Worm (Caenorhabditis elegans): ENCODE data around the gene F38A6.5.

Gene F38A6.5

DNA sequence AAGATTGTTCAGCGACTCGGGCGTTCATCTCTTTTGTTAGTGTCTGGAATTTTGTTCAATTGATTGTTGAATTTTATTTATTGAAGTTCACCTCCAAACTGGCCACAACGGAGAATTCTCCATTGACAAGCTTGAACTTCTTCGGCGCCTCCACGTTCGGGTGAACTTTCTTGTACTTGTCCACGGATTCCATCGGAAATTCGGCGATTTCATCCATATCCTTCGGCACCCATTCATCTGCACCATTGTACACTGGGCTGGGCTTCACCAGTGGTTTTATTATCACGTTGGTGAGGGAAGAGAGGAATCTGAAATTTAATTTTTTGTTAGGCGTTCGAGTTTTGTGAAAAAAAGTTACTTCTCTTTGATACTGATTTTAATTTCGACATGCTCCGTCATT is 46.1 kb downstream of the F38A6.5 start:
- no peak for TF ChIP-seq hmg-11 (tag; optimal IDR thresholded peaks at IDR 0.05)
- TF ChIP-seq ztf-4 (tag; optimal IDR thresholded peaks at IDR 0.05), result no peak
- no peak for TF ChIP-seq fos-1 (tag; optimal IDR thresholded peaks at IDR 0.05)
- TF ChIP-seq nhr-76 (tag; optimal IDR thresholded peaks at IDR 0.05), result no peak
- no peak for TF ChIP-seq unc-39 (tag; optimal IDR thresholded peaks at IDR 0.05)
- no peak for TF ChIP-seq ztf-11 (tag; optimal IDR thresholded peaks at IDR 0.05)

- TF ChIP-seq snpc-4 (tag; optimal IDR thresholded peaks at IDR 0.05) (no peak), ama-1 (optimal IDR thresholded peaks at IDR 0.05) (no peak), daf-12 (tag; optimal IDR thresholded peaks at IDR 0.05) (no peak), fkh-2 (tag; optimal IDR thresholded peaks at IDR 0.05) (no peak), nhr-28 (tag; optimal IDR thresholded peaks at IDR 0.05) (no peak), nhr-76 (tag; optimal IDR thresholded peaks at IDR 0.05) (no peak)
Measured at ce11 chrV:20722447-20722846, 51.1 kb downstream of the F38A6.5 start.

All from whole organism, L3 larva.